Worm (Caenorhabditis elegans) whole organism, late embryonic: Measurements from ENCODE around the gene abch-1.

Experiments
- C08G9.2 ChIP-seq: sonication (generic microtip); optimal IDR thresholded peaks from 2 replicates; lab custom pipeline; 2016; ENCODE audit warnings: mild to moderate bottlenecking, missing genetic modification characterization, moderate library complexity, missing compliant biosample characterization
- C38D4.7 ChIP-seq: fragments of 200-800 bp; sonication (Bioruptor generic); optimal IDR thresholded peaks from 2 replicates; lab custom pipeline; 2018; ENCODE audit warnings: mild to moderate bottlenecking, missing genetic modification characterization, moderate library complexity, missing compliant biosample characterization
- F13H6.1 ChIP-seq: sonication (generic microtip); optimal IDR thresholded peaks from 2 replicates; lab custom pipeline; 2016; ENCODE audit warnings: missing genetic modification characterization, missing compliant biosample characterization
- K02D7.2 ChIP-seq: sonication (generic microtip); optimal IDR thresholded peaks from 2 replicates; lab custom pipeline; 2017; ENCODE audit warnings: mild to moderate bottlenecking, missing genetic modification characterization, missing compliant biosample characterization
- K09A11.1 ChIP-seq: sonication (generic microtip); optimal IDR thresholded peaks from 2 replicates; lab custom pipeline; 2017; ENCODE audit warnings: antibody characterized with exemption, mild to moderate bottlenecking, missing genetic modification characterization, missing compliant biosample characterization; ENCODE audit not compliant: insufficient read depth
- ahr-1 ChIP-seq: sonication (generic microtip); optimal IDR thresholded peaks from 2 replicates; lab custom pipeline; 2016; ENCODE audit warnings: missing genetic modification characterization, missing compliant biosample characterization
- ceh-14 ChIP-seq: sonication (generic microtip); optimal IDR thresholded peaks from 2 replicates; lab custom pipeline; 2016; ENCODE audit warnings: missing genotype, missing genetic modification characterization, missing compliant biosample characterization
- ceh-18 ChIP-seq: sonication (generic microtip); optimal IDR thresholded peaks from 2 replicates; lab custom pipeline; 2016; ENCODE audit warnings: missing genetic modification characterization, missing compliant biosample characterization
- ceh-2 ChIP-seq: sonication (generic microtip); optimal IDR thresholded peaks from 2 replicates; lab custom pipeline; 2016; ENCODE audit warnings: missing genotype, missing genetic modification characterization, missing compliant biosample characterization
- ceh-22 ChIP-seq: sonication (generic microtip); optimal IDR thresholded peaks from 2 replicates; lab custom pipeline; 2017; ENCODE audit warnings: missing biosample characterization, missing genetic modification characterization
- ceh-30 ChIP-seq: fragments of 150-350 bp; optimal IDR thresholded peaks from 2 replicates; lab custom pipeline; 2014; ENCODE audit warnings: missing biosample characterization, missing genetic modification characterization
- ceh-31 ChIP-seq: sonication (generic microtip); optimal IDR thresholded peaks from 2 replicates; lab custom pipeline; 2016; ENCODE audit warnings: missing genetic modification characterization, missing compliant biosample characterization
- ceh-34 ChIP-seq: sonication (generic microtip); optimal IDR thresholded peaks from 2 replicates; lab custom pipeline; 2016; ENCODE audit warnings: mild to moderate bottlenecking, missing genetic modification characterization, missing compliant biosample characterization
- ceh-45 ChIP-seq: fragments of 200-800 bp; sonication (Bioruptor generic); IDR thresholded peaks from 2 replicates; pipeline ENCODE4 v1.3.6; 2022; ENCODE audit warnings: missing genetic modification reagents, missing genetic modification characterization, missing compliant biosample characterization
- ceh-48 ChIP-seq: sonication (generic microtip); optimal IDR thresholded peaks from 2 replicates; lab custom pipeline; 2016; ENCODE audit warnings: missing genetic modification characterization, inconsistent platforms, missing compliant biosample characterization
- ceh-6 ChIP-seq: fragments of 200-800 bp; sonication (Bioruptor generic); optimal IDR thresholded peaks from 2 replicates; lab custom pipeline; 2018; ENCODE audit warnings: mild to moderate bottlenecking, missing genetic modification characterization, missing compliant biosample characterization
- ceh-9 ChIP-seq: sonication (generic microtip); optimal IDR thresholded peaks from 2 replicates; lab custom pipeline; 2016; ENCODE audit warnings: mild to moderate bottlenecking, missing genetic modification characterization, inconsistent platforms, missing compliant biosample characterization
- che-1 ChIP-seq: sonication (generic microtip); optimal IDR thresholded peaks from 2 replicates; lab custom pipeline; 2016; ENCODE audit warnings: mild to moderate bottlenecking, missing genetic modification characterization, missing compliant biosample characterization
- dve-1 ChIP-seq: sonication (generic microtip); optimal IDR thresholded peaks from 2 replicates; lab custom pipeline; 2017; ENCODE audit warnings: antibody characterized with exemption, mild to moderate bottlenecking, missing genetic modification characterization, missing compliant biosample characterization
- elt-4 ChIP-seq: sonication (generic microtip); optimal IDR thresholded peaks from 2 replicates; lab custom pipeline; 2016; ENCODE audit warnings: missing genetic modification characterization, missing compliant biosample characterization
- eyg-1 ChIP-seq: sonication (generic microtip); optimal IDR thresholded peaks from 2 replicates; lab custom pipeline; 2016; ENCODE audit warnings: missing genotype, missing genetic modification characterization, missing compliant biosample characterization
- fax-1 ChIP-seq: sonication (generic microtip); optimal IDR thresholded peaks from 2 replicates; lab custom pipeline; 2016; ENCODE audit warnings: missing genotype, missing genetic modification characterization, missing compliant biosample characterization
- fkh-6 ChIP-seq: sonication (generic microtip); optimal IDR thresholded peaks from 2 replicates; lab custom pipeline; 2016; ENCODE audit warnings: missing genetic modification characterization, missing compliant biosample characterization
- gmeb-2 ChIP-seq: sonication (generic microtip); optimal IDR thresholded peaks from 2 replicates; lab custom pipeline; 2016; ENCODE audit warnings: missing genetic modification characterization, inconsistent platforms, missing compliant biosample characterization
- hlh-13 ChIP-seq: fragments of 200-800 bp; sonication (Bioruptor generic); optimal IDR thresholded peaks from 2 replicates; lab custom pipeline; 2018; ENCODE audit warnings: mild to moderate bottlenecking, missing genetic modification characterization, missing compliant biosample characterization
- hlh-15 ChIP-seq: sonication (generic microtip); optimal IDR thresholded peaks from 2 replicates; lab custom pipeline; 2016; ENCODE audit warnings: missing genetic modification characterization, missing compliant biosample characterization
- hlh-30 ChIP-seq: sonication (generic microtip); optimal IDR thresholded peaks from 2 replicates; lab custom pipeline; 2017; ENCODE audit warnings: antibody characterized with exemption, missing genetic modification characterization, missing compliant biosample characterization; ENCODE audit not compliant: insufficient read depth
- hlh-6 ChIP-seq: sonication (generic microtip); optimal IDR thresholded peaks from 2 replicates; lab custom pipeline; 2016; ENCODE audit warnings: missing genotype, missing genetic modification characterization, missing compliant biosample characterization
- lim-6 ChIP-seq: sonication (generic microtip); optimal IDR thresholded peaks from 2 replicates; lab custom pipeline; 2016; ENCODE audit warnings: missing genetic modification characterization, missing compliant biosample characterization
- lin-11 ChIP-seq: fragments of 200-800 bp; sonication (Bioruptor generic); optimal IDR thresholded peaks from 2 replicates; lab custom pipeline; 2018; ENCODE audit warnings: mild to moderate bottlenecking, missing genetic modification characterization, missing compliant biosample characterization
- madf-2 ChIP-seq: sonication (generic microtip); optimal IDR thresholded peaks from 2 replicates; lab custom pipeline; 2017; ENCODE audit warnings: missing genetic modification characterization, missing compliant biosample characterization
- mec-3 ChIP-seq: sonication (generic microtip); optimal IDR thresholded peaks from 2 replicates; lab custom pipeline; 2016; ENCODE audit warnings: borderline replicate concordance, missing genetic modification characterization, missing compliant biosample characterization
- nfya-1 ChIP-seq: sonication (generic microtip); optimal IDR thresholded peaks from 2 replicates; lab custom pipeline; 2017; ENCODE audit warnings: missing genetic modification characterization, mild to moderate bottlenecking, missing compliant biosample characterization, antibody characterized with exemption, moderate library complexity
- nhr-11 ChIP-seq: fragments of 150-350 bp; optimal IDR thresholded peaks from 2 replicates; lab custom pipeline; 2014; ENCODE audit warnings: missing biosample characterization, missing genetic modification characterization
- nhr-232 ChIP-seq: sonication (generic microtip); optimal IDR thresholded peaks from 2 replicates; lab custom pipeline; 2016; ENCODE audit warnings: missing genetic modification characterization, missing compliant biosample characterization
- npax-4 ChIP-seq: sonication (generic microtip); optimal IDR thresholded peaks from 2 replicates; lab custom pipeline; 2016; ENCODE audit warnings: missing genetic modification characterization, missing compliant biosample characterization
- pag-3 ChIP-seq: sonication (generic microtip); optimal IDR thresholded peaks from 2 replicates; lab custom pipeline; 2016; ENCODE audit warnings: missing compliant biosample characterization, missing genetic modification characterization, borderline replicate concordance
- pat-9 ChIP-seq: fragments of 200-800 bp; sonication (Bioruptor generic); optimal IDR thresholded peaks from 2 replicates; lab custom pipeline; 2018; ENCODE audit warnings: mild to moderate bottlenecking, missing genetic modification characterization, moderate library complexity, missing compliant biosample characterization
- pha-4 ChIP-seq: fragments of 150-350 bp; optimal IDR thresholded peaks from 2 replicates; lab custom pipeline; 2018; ENCODE audit warnings: missing biosample characterization, missing genetic modification reagents, missing genetic modification characterization
- ref-2 ChIP-seq: sonication (generic microtip); optimal IDR thresholded peaks from 2 replicates; lab custom pipeline; 2016; ENCODE audit warnings: missing genetic modification characterization, missing compliant biosample characterization
- rnt-1 ChIP-seq: sonication (generic microtip); optimal IDR thresholded peaks from 2 replicates; lab custom pipeline; 2016; ENCODE audit warnings: missing genetic modification characterization, missing compliant biosample characterization
- sdc-2 ChIP-seq: sonication (generic microtip); optimal IDR thresholded peaks from 2 replicates; lab custom pipeline; 2016; ENCODE audit warnings: missing genotype, missing genetic modification characterization, missing compliant biosample characterization
- sox-4 ChIP-seq: sonication (generic microtip); optimal IDR thresholded peaks from 2 replicates; lab custom pipeline; 2017; ENCODE audit warnings: mild to moderate bottlenecking, missing genetic modification characterization, inconsistent platforms, missing compliant biosample characterization
- syd-9 ChIP-seq: sonication (generic microtip); optimal IDR thresholded peaks from 2 replicates; lab custom pipeline; 2016; ENCODE audit warnings: mild to moderate bottlenecking, missing genetic modification characterization, moderate library complexity, missing compliant biosample characterization
- tbx-2 ChIP-seq: sonication (generic microtip); optimal IDR thresholded peaks from 2 replicates; lab custom pipeline; 2016; ENCODE audit warnings: missing genetic modification characterization, missing compliant biosample characterization
- tbx-7 ChIP-seq: sonication (generic microtip); optimal IDR thresholded peaks from 2 replicates; lab custom pipeline; 2016; ENCODE audit warnings: missing genotype, missing genetic modification characterization, missing compliant biosample characterization
- ttx-3 ChIP-seq: sonication (generic microtip); optimal IDR thresholded peaks from 2 replicates; lab custom pipeline; 2016; ENCODE audit warnings: missing genetic modification reagents, missing genetic modification characterization, missing compliant biosample characterization
- unc-3 ChIP-seq, 2 experiments: fragments of 200-800 bp in 1 of 2; sonication (Bioruptor generic) in 1 of 2; sonication (generic microtip) in 1 of 2; conservative IDR thresholded peaks in 1 of 2; optimal IDR thresholded peaks in 1 of 2; 2 replicates each; pipeline versions ENCODE4 v1.3.6 to Lab custom; 2016 to 2022; ENCODE audit warnings: missing compliant biosample characterization in 2 of 2, missing genetic modification characterization in 2 of 2, missing genetic modification reagents in 1 of 2
- unc-55 ChIP-seq: sonication (generic microtip); optimal IDR thresholded peaks from 2 replicates; lab custom pipeline; 2017; ENCODE audit warnings: missing biosample characterization, missing genetic modification reagents, missing genetic modification characterization
- zip-5 ChIP-seq: sonication (generic microtip); optimal IDR thresholded peaks from 2 replicates; lab custom pipeline; 2016; ENCODE audit warnings: missing genetic modification characterization, missing compliant biosample characterization

Gene abch-1

ce11 chrII:6565077-6565476 lies 33.6 kb upstream of the abch-1 start, which contains the start of gene mpz-3 (continued):
- peak; percentile 60; the same call in 1 of the 2 replicates for TF ChIP-seq unc-3 (GFP tag; conservative IDR thresholded peaks at IDR 0.05; lab: Robert Waterston, UW)
- peak; percentile 5 for TF ChIP-seq unc-3 (tag; optimal IDR thresholded peaks at IDR 0.05; lab: Kevin White, UChicago)
- peak; percentile 16 for TF ChIP-seq npax-4 (tag; lab: Kevin White, UChicago)
- no peak for TF ChIP-seq F13H6.1
- TF ChIP-seq zip-5 (tag; lab: Kevin White, UChicago), result no peak
- TF ChIP-seq K09A11.1 (tag; lab: Kevin White, UChicago), result no peak
- no peak for TF ChIP-seq tbx-7 (tag; lab: Kevin White, UChicago)
- TF ChIP-seq hlh-15 (tag; lab: Kevin White, UChicago), result no peak
- TF ChIP-seq gmeb-2, result no peak
- TF ChIP-seq pag-3 (tag; lab: Kevin White, UChicago), result no peak
- no peak for TF ChIP-seq nhr-11 (tag; lab: Kevin White, UChicago)
- TF ChIP-seq nhr-232 (tag; lab: Kevin White, UChicago), result peak; percentile 49
- TF ChIP-seq ceh-2, result peak; percentile 2
- no peak for TF ChIP-seq ceh-22 (tag; lab: Kevin White, UChicago)
- TF ChIP-seq syd-9 (tag; lab: Kevin White, UChicago), result peak; percentile 2
- TF ChIP-seq fkh-6 (tag; lab: Kevin White, UChicago), result no peak
- TF ChIP-seq lim-6 (tag; lab: Kevin White, UChicago), result no peak
- TF ChIP-seq hlh-30 (tag; lab: Kevin White, UChicago), result no peak
- TF ChIP-seq pha-4 (tag; lab: Kevin White, UChicago), result no peak
- TF ChIP-seq ceh-30 (tag; lab: Kevin White, UChicago), result no peak
- TF ChIP-seq lin-11 (tag; lab: Kevin White, UChicago), result peak; percentile 39
- no peak for TF ChIP-seq ahr-1 (tag; lab: Kevin White, UChicago)
- peak; percentile 20 for TF ChIP-seq che-1
- TF ChIP-seq ttx-3 (tag; lab: Kevin White, UChicago), result peak; percentile 55
- TF ChIP-seq C38D4.7 (GFP tag; lab: Kevin White, UChicago), result peak; percentile 8
- TF ChIP-seq rnt-1, result no peak
- peak; percentile 10 for TF ChIP-seq ceh-34
- TF ChIP-seq elt-4 (tag; lab: Kevin White, UChicago), result no peak
- TF ChIP-seq K02D7.2 (tag; lab: Kevin White, UChicago), result peak; percentile 10
- TF ChIP-seq fax-1 (tag; lab: Kevin White, UChicago), result peak; percentile 23
- peak; percentile 30 for TF ChIP-seq dve-1 (tag; lab: Kevin White, UChicago)
- peak; percentile 38 for TF ChIP-seq pat-9 (tag; lab: Kevin White, UChicago)
- TF ChIP-seq ceh-48 (tag; lab: Kevin White, UChicago), result no peak
- no peak for TF ChIP-seq madf-2
- no peak for TF ChIP-seq mec-3
- TF ChIP-seq sdc-2 (tag; lab: Kevin White, UChicago), result no peak
- TF ChIP-seq ceh-6 (GFP tag; lab: Kevin White, UChicago), result peak; percentile 42
- TF ChIP-seq eyg-1, result no peak
- no peak for TF ChIP-seq hlh-13 (GFP tag; lab: Kevin White, UChicago)

ce11 chrII:6563238-6563637 lies 31.8 kb upstream of the abch-1 start:
- TF ChIP-seq elt-4 (tag; lab: Kevin White, UChicago), result no peak
- TF ChIP-seq unc-55, result peak; percentile 55
- TF ChIP-seq ceh-45, result no peak
- TF ChIP-seq ceh-31, result no peak
- TF ChIP-seq hlh-30 (tag; lab: Kevin White, UChicago), result no peak
- TF ChIP-seq ceh-9 (tag; lab: Kevin White, UChicago), result no peak
- TF ChIP-seq ceh-18 (tag; lab: Kevin White, UChicago), result no peak
- no peak for TF ChIP-seq hlh-13 (GFP tag; lab: Kevin White, UChicago)
- peak; percentile 27 for TF ChIP-seq ref-2
- TF ChIP-seq nfya-1 (tag; lab: Kevin White, UChicago), result no peak
- TF ChIP-seq C08G9.2 (tag; lab: Kevin White, UChicago), result no peak
- peak; percentile 8 for TF ChIP-seq ceh-14
- TF ChIP-seq hlh-6, result no peak
- peak; percentile 25 for TF ChIP-seq tbx-2 (tag; lab: Kevin White, UChicago)
- TF ChIP-seq sox-4 (tag; lab: Kevin White, UChicago), result no peak
